Worm (Caenorhabditis elegans): ENCODE data around the gene F18A12.2.
A peak's percentile ranks its signal among the peaks of the same experiment; 100 is the strongest.

DNA sequence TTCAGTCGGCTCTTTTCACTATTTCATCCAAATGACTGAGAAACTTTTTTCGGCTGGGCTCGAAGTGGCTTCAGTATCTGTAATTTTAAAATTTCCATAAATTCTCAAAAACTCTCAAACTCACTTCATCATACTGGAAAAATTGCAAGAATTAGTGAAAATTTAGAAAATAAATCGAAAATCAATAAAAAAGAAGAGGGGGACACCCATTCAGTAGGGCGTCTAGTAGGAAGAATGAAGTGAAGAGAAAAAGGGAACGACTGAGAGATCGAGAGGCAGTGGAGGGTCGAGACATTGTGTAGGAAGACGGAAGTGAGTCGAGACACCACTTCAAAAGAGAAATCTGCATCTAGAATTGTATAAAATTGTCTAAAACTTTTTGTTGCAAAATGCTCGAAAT is 40.8 kb upstream of the F18A12.2 start:
- no peak for TF ChIP-seq ama-1 (optimal IDR thresholded peaks at IDR 0.05)
- TF ChIP-seq ceh-13 (GFP tag; optimal IDR thresholded peaks at IDR 0.05): no peak
- no peak for TF ChIP-seq flt-1 (GFP tag; IDR thresholded peaks at IDR 0.05)
- TF ChIP-seq aly-1 (tag; optimal IDR thresholded peaks at IDR 0.05): no peak
- TF ChIP-seq tbx-37 (GFP tag; conservative IDR thresholded peaks at IDR 0.05): no peak
- TF ChIP-seq ceh-36 (tag; optimal IDR thresholded peaks at IDR 0.05): no peak
- no peak for TF ChIP-seq pes-1 (GFP tag; IDR thresholded peaks at IDR 0.05)
- TF ChIP-seq hmg-4 (GFP tag; optimal IDR thresholded peaks at IDR 0.05): no peak
- no peak for TF ChIP-seq sea-1 (GFP tag; conservative IDR thresholded peaks at IDR 0.05)
- TF ChIP-seq hnd-1 (tag; optimal IDR thresholded peaks at IDR 0.05): no peak
- peak; percentile 24 for TF ChIP-seq ets-7 (tag; optimal IDR thresholded peaks at IDR 0.05)
- no peak for TF ChIP-seq tra-4 (tag; optimal IDR thresholded peaks at IDR 0.05)
- no peak for TF ChIP-seq B0310.2 (tag; optimal IDR thresholded peaks at IDR 0.05)
- no peak for TF ChIP-seq F13C5.2 (tag; optimal IDR thresholded peaks at IDR 0.05)

All from whole organism, early embryonic.